Worm (Caenorhabditis elegans): ENCODE data around the gene F32D8.5.

The F32D8.5 gene

DNA sequence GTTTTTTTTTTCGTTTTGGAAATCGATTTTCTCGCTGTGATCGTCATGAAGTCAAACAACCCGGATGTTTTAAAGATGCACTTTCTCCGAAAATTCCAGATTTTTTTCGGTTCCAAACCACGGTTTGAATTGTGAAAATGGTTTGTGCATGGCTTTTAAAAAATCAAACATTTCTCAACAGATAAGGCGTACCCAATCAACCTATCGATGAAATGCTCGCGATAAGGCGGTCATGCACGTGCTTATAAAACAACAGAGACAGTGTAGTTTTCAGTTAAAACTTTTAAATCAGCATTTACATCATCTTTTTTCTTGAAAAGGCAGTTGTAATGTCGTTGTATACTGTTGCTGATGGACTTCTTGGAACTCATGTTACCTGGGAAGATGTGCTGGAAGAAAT, 37.8 kb downstream of the F32D8.5 start, which contains the start of gene F58B4.5:
TSS of gene F58B4.5 (plus strand) at position 283 of the 400 bp plus-strand sequence.
- TF ChIP-seq nhr-25 (tag; optimal IDR thresholded peaks at IDR 0.05) (no peak), jun-1 (tag; optimal IDR thresholded peaks at IDR 0.05) (no peak), ztf-11 (tag; optimal IDR thresholded peaks at IDR 0.05) (no peak), elt-2 (tag; optimal IDR thresholded peaks at IDR 0.05) (peak; percentile 94), unc-39 (tag; optimal IDR thresholded peaks at IDR 0.05) (no peak), elt-3 (tag; optimal IDR thresholded peaks at IDR 0.05) (no peak), nhr-237 (tag; optimal IDR thresholded peaks at IDR 0.05) (no peak), nhr-76 (tag; optimal IDR thresholded peaks at IDR 0.05) (no peak), nhr-23 (tag; optimal IDR thresholded peaks at IDR 0.05) (no peak), egl-5 (tag; optimal IDR thresholded peaks at IDR 0.05) (no peak), nhr-11 (tag; optimal IDR thresholded peaks at IDR 0.05) (no peak), pqm-1 (tag; optimal IDR thresholded peaks at IDR 0.05) (peak; percentile 29), aly-2 (tag; optimal IDR thresholded peaks at IDR 0.05) (no peak), unc-62 (GFP tag; optimal IDR thresholded peaks at IDR 0.05) (no peak), mml-1 (tag; optimal IDR thresholded peaks at IDR 0.05) (no peak), lsy-12 (tag; optimal IDR thresholded peaks at IDR 0.05) (no peak), fkh-2 (tag; optimal IDR thresholded peaks at IDR 0.05) (no peak)

DNA sequence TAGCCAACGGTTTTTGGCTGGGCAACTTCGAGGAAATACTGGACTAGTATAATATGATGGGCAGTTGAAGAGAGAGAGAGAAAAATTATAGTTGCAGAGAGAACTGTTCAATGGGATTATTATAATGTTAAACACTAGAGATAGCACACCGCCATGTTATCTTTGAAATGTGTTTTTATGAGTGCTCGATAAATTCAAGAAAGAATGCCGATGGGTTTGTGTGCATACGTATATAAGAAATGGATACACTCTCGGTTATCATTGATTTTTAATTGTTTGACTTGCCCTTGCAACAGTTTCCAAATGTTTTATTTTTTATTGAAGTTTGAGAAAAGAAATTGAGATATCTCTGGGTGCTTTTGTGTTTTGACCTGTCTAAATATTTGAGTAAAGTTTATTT, 42.1 kb downstream of the F32D8.5 start, which contains the start of gene F17C11.12:
TSS of gene F17C11.12 (minus strand) at position 240 of the 400 bp plus-strand sequence.
- TF ChIP-seq ceh-9 (tag; optimal IDR thresholded peaks at IDR 0.05) = no peak
- TF ChIP-seq elt-2 (tag; optimal IDR thresholded peaks at IDR 0.05) = peak; percentile 91
- TF ChIP-seq pqm-1 (tag; optimal IDR thresholded peaks at IDR 0.05) = peak; percentile 86
- no peak for TF ChIP-seq ama-1 (optimal IDR thresholded peaks at IDR 0.05)
- TF ChIP-seq nhr-67 (tag; optimal IDR thresholded peaks at IDR 0.05) = no peak
- no peak for TF ChIP-seq nhr-11 (tag; optimal IDR thresholded peaks at IDR 0.05)

DNA sequence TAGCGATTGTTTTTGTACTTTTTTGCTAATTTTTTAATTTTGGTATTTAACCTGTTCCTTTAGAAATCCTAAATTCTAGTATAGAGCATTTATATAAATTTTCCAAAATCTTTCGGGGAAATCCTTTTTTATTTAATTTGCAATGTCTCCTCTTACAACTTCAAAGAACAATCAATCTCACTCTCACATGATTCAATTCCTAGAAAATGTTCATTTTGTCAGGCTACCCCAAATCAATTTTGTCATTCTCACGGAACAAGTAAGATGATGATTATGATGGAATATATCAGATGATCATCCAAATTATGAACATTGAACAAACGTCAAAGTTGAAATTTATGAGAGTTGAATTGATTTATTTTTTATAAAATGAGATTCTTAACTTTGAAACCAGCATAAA, 42.7 kb downstream of the F32D8.5 start:
- no peak for TF ChIP-seq unc-62 (GFP tag; optimal IDR thresholded peaks at IDR 0.05)
- TF ChIP-seq R02D3.7 (tag; optimal IDR thresholded peaks at IDR 0.05) = no peak
- no peak for TF ChIP-seq nhr-12 (tag; optimal IDR thresholded peaks at IDR 0.05)
- peak; percentile 42 for TF ChIP-seq nhr-43 (tag; optimal IDR thresholded peaks at IDR 0.05; ENCODE audit: poor library complexity, severe bottlenecking)
- no peak for TF ChIP-seq hmg-11 (tag; optimal IDR thresholded peaks at IDR 0.05)
- TF ChIP-seq nhr-23 (tag; optimal IDR thresholded peaks at IDR 0.05) = peak; percentile 58
- TF ChIP-seq aly-2 (tag; optimal IDR thresholded peaks at IDR 0.05) = no peak
- TF ChIP-seq nhr-11 (tag; optimal IDR thresholded peaks at IDR 0.05) = peak; percentile 37
- TF ChIP-seq eor-1 (tag; optimal IDR thresholded peaks at IDR 0.05) = no peak
- peak; percentile 85 for TF ChIP-seq fkh-10 (GFP tag; optimal IDR thresholded peaks at IDR 0.05)
- no peak for TF ChIP-seq elt-2 (tag; optimal IDR thresholded peaks at IDR 0.05)
- no peak for TF ChIP-seq egl-5 (tag; optimal IDR thresholded peaks at IDR 0.05)
- TF ChIP-seq snpc-4 (tag; optimal IDR thresholded peaks at IDR 0.05) = no peak
- TF ChIP-seq daf-12 (tag; optimal IDR thresholded peaks at IDR 0.05) = no peak
- no peak for TF ChIP-seq nfya-1 (tag; optimal IDR thresholded peaks at IDR 0.05; ENCODE audit: insufficient read depth)
- TF ChIP-seq nhr-237 (tag; optimal IDR thresholded peaks at IDR 0.05) = no peak
- no peak for TF ChIP-seq unc-39 (tag; optimal IDR thresholded peaks at IDR 0.05)
- no peak for TF ChIP-seq nhr-25 (tag; optimal IDR thresholded peaks at IDR 0.05)
- TF ChIP-seq ceh-9 (tag; optimal IDR thresholded peaks at IDR 0.05) = no peak
- TF ChIP-seq ama-1 (optimal IDR thresholded peaks at IDR 0.05) = no peak

DNA sequence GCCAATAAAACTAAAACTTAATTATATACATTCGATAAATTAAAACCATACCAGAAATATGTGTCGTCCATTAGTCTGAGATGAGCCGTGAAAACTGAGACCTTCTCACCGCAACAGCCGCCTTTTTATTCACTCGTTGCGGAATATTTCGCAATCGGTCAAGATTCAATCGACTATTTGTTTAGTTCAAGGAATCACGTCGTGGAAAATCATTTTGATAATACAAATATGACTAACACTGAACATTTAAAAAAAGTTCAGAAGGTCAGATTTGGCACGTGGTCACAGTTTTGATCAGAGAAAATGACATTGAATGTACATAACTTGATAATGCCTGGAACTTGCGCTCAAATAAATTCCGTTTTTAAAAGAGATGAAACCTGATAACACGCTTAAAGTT, 44.1 kb downstream of the F32D8.5 start, which contains the start of gene F17C11.11:
TSS of gene F17C11.11 (minus strand) at position 79 of the 400 bp plus-strand sequence.
- TF ChIP-seq ztf-4 (tag; optimal IDR thresholded peaks at IDR 0.05) (no peak), elt-2 (tag; optimal IDR thresholded peaks at IDR 0.05) (peak; percentile 77), nhr-23 (tag; optimal IDR thresholded peaks at IDR 0.05) (peak; percentile 4), ceh-16 (tag; optimal IDR thresholded peaks at IDR 0.05) (no peak), pqm-1 (tag; optimal IDR thresholded peaks at IDR 0.05) (peak; percentile 62), pha-4 (tag; optimal IDR thresholded peaks at IDR 0.05) (peak; percentile 6)

DNA sequence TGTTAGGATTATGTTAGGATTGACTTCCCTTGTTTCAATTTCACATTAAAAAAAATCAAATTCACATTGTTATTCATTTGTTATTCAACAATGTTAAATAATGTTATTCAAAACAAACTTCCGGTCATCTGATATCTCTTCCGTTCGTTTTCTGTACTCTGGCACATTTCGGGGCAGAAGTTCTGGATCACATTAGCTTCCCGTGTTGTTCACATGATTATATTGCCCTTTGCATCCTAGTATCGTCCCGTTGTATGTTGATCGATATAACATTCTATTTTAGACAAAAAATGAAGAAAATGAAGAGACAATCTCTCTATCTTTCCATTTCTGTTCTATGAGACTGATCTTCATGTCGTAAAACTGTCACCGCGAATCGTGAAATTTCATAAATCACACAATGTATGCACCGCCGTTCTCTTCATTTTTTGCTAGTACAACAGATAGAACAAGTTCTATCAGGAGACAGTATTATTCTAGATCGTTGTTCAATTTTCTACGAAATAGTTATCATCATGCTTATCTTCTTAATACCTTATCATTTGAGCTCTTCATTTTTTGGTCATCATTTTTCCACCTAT, 45.5 kb downstream of the F32D8.5 start:
- TF ChIP-seq nhr-43 (tag; optimal IDR thresholded peaks at IDR 0.05; ENCODE audit: poor library complexity, severe bottlenecking) (peak; percentile 85), nhr-76 (tag; optimal IDR thresholded peaks at IDR 0.05) (no peak), ceh-9 (tag; optimal IDR thresholded peaks at IDR 0.05) (no peak), nhr-11 (tag; optimal IDR thresholded peaks at IDR 0.05) (no peak), fos-1 (tag; optimal IDR thresholded peaks at IDR 0.05) (peak; percentile 20), daf-12 (tag; optimal IDR thresholded peaks at IDR 0.05) (no peak), snpc-4 (tag; optimal IDR thresholded peaks at IDR 0.05) (no peak), pha-4 (tag; optimal IDR thresholded peaks at IDR 0.05) (no peak), nhr-77 (tag; optimal IDR thresholded peaks at IDR 0.05) (no peak), nhr-12 (tag; optimal IDR thresholded peaks at IDR 0.05) (no peak), nhr-25 (tag; optimal IDR thresholded peaks at IDR 0.05) (peak; percentile 8), jun-1 (tag; optimal IDR thresholded peaks at IDR 0.05) (no peak), lsy-12 (tag; optimal IDR thresholded peaks at IDR 0.05) (no peak), fkh-10 (GFP tag; optimal IDR thresholded peaks at IDR 0.05) (no peak), unc-39 (tag; optimal IDR thresholded peaks at IDR 0.05) (no peak), ztf-11 (tag; optimal IDR thresholded peaks at IDR 0.05) (no peak), nhr-23 (tag; optimal IDR thresholded peaks at IDR 0.05) (peak; percentile 36), skn-1 (tag; optimal IDR thresholded peaks at IDR 0.05) (no peak), nhr-237 (tag; optimal IDR thresholded peaks at IDR 0.05) (no peak), aly-2 (tag; optimal IDR thresholded peaks at IDR 0.05) (no peak), fkh-2 (tag; optimal IDR thresholded peaks at IDR 0.05) (no peak), mdl-1 (tag; optimal IDR thresholded peaks at IDR 0.05) (no peak), egl-5 (tag; optimal IDR thresholded peaks at IDR 0.05) (no peak), hmg-11 (tag; optimal IDR thresholded peaks at IDR 0.05) (no peak), ceh-28 (tag; optimal IDR thresholded peaks at IDR 0.05) (no peak), nhr-28 (tag; optimal IDR thresholded peaks at IDR 0.05) (no peak), sea-2 (GFP tag; optimal IDR thresholded peaks at IDR 0.05) (no peak), mml-1 (tag; optimal IDR thresholded peaks at IDR 0.05) (no peak)

All from whole organism, L3 larva.